Fruit fly (Drosophila melanogaster) whole organism, embryonic: ENCODE measurements around the gene PGRP-LF.
A peak's percentile ranks its signal among the peaks of the same experiment; 100 is the strongest.

Experiments used
- CG10147 ChIP-seq: fragments of 200-800 bp; sonication (Bioruptor generic); optimal IDR thresholded peaks from 2 replicates; lab custom pipeline; 2019; ENCODE audit warnings: missing biosample characterization, mild to moderate bottlenecking, missing genetic modification characterization, moderate library complexity
- CG10209 ChIP-seq: fragments of 200-800 bp; sonication (Bioruptor generic); optimal IDR thresholded peaks from 3 replicates; lab custom pipeline; 2017; ENCODE audit warnings: missing biosample characterization, mild to moderate bottlenecking, missing genetic modification characterization, missing genetic modification reagents
- CG10431 ChIP-seq: fragments of 200-800 bp; sonication (Bioruptor generic); optimal IDR thresholded peaks from 3 replicates; lab custom pipeline; 2018; ENCODE audit warnings: missing biosample characterization, mild to moderate bottlenecking, missing genetic modification characterization
- CG13296 ChIP-seq: fragments of 200-800 bp; sonication (Bioruptor generic); optimal IDR thresholded peaks from 3 replicates; lab custom pipeline; 2018; ENCODE audit warnings: missing biosample characterization, mild to moderate bottlenecking, missing genetic modification characterization
- CG13624 ChIP-seq: fragments of 200-800 bp; sonication (Bioruptor generic); optimal IDR thresholded peaks from 2 replicates; lab custom pipeline; 2016; ENCODE audit warnings: missing biosample characterization, missing genetic modification characterization
- CG13894 ChIP-seq: fragments of 200-800 bp; sonication (Bioruptor generic); optimal IDR thresholded peaks from 3 replicates; lab custom pipeline; 2018; ENCODE audit warnings: missing biosample characterization, mild to moderate bottlenecking, missing genetic modification characterization, moderate library complexity
- CG14050 ChIP-seq: fragments of 200-800 bp; sonication (Bioruptor generic); IDR thresholded peaks from 3 replicates; pipeline ENCODE4 v1.3.6; 2022; ENCODE audit warnings: missing biosample characterization, missing genetic modification characterization
- CG14441 ChIP-seq: fragments of 200-800 bp; sonication (Bioruptor generic); IDR thresholded peaks from 2 replicates; pipeline ENCODE4 v1.3.6; 2022; ENCODE audit warnings: missing biosample characterization, missing genetic modification characterization
- CG15073 ChIP-seq: fragments of 200-800 bp; sonication (Bioruptor generic); optimal IDR thresholded peaks from 2 replicates; lab custom pipeline; 2016; ENCODE audit warnings: missing biosample characterization, missing genetic modification characterization
- CG15601 ChIP-seq: fragments of 200-800 bp; sonication (Bioruptor generic); optimal IDR thresholded peaks from 3 replicates; lab custom pipeline; 2019; ENCODE audit warnings: missing biosample characterization, mild to moderate bottlenecking, missing genetic modification characterization, moderate library complexity
- CG1602 ChIP-seq: fragments of 200-800 bp; sonication (Bioruptor generic); optimal IDR thresholded peaks from 3 replicates; lab custom pipeline; 2016; ENCODE audit warnings: missing biosample characterization, missing genetic modification characterization
- CG17361 ChIP-seq: fragments of 200-800 bp; sonication (Bioruptor generic); IDR thresholded peaks from 3 replicates; pipeline ENCODE4 v1.3.6; 2022; ENCODE audit warnings: missing biosample characterization, missing genetic modification characterization
- CG17802 ChIP-seq: fragments of 200-800 bp; sonication (Bioruptor generic); optimal IDR thresholded peaks from 2 replicates; lab custom pipeline; 2018; ENCODE audit warnings: missing biosample characterization, mild to moderate bottlenecking, missing genetic modification characterization, moderate library complexity
- CG2120 ChIP-seq: fragments of 200-800 bp; sonication (Bioruptor generic); optimal IDR thresholded peaks from 3 replicates; lab custom pipeline; 2016; ENCODE audit warnings: missing biosample characterization, missing genetic modification characterization
- CG2712 ChIP-seq: fragments of 200-800 bp; optimal IDR thresholded peaks from 3 replicates; lab custom pipeline; 2019; ENCODE audit warnings: missing biosample characterization, mild to moderate bottlenecking, missing genetic modification characterization, moderate library complexity
- CG30020 ChIP-seq: fragments of 200-800 bp; optimal IDR thresholded peaks from 2 replicates; lab custom pipeline; 2019; ENCODE audit warnings: missing biosample characterization, mild to moderate bottlenecking, missing genetic modification characterization, moderate library complexity
- CG3065 ChIP-seq: fragments of 200-800 bp; sonication (Bioruptor generic); optimal IDR thresholded peaks from 2 replicates; lab custom pipeline; 2016; ENCODE audit warnings: missing biosample characterization, missing genetic modification characterization
- CG32767 ChIP-seq: fragments of 200-800 bp; sonication (Bioruptor generic); IDR thresholded peaks from 2 replicates; pipeline ENCODE4 v1.3.6; 2022; ENCODE audit warnings: missing biosample characterization, missing genetic modification characterization
- CG34376 ChIP-seq: fragments of 200-800 bp; sonication (Bioruptor generic); optimal IDR thresholded peaks from 2 replicates; lab custom pipeline; 2018; ENCODE audit warnings: missing biosample characterization, mild to moderate bottlenecking, missing genetic modification characterization
- CG3847 ChIP-seq: fragments of 200-800 bp; sonication (Bioruptor generic); IDR thresholded peaks from 2 replicates; pipeline ENCODE4 v1.3.6; 2022; ENCODE audit warnings: missing biosample characterization, missing genetic modification characterization
- CG6654 ChIP-seq: fragments of 200-800 bp; sonication (Bioruptor generic); optimal IDR thresholded peaks from 2 replicates; lab custom pipeline; 2017; ENCODE audit warnings: missing biosample characterization, mild to moderate bottlenecking, missing genetic modification characterization
- CTCF ChIP-seq: fragments of 200-800 bp; sonication (Bioruptor generic); optimal IDR thresholded peaks from 2 replicates; lab custom pipeline; 2017; ENCODE audit warnings: missing biosample characterization, mild to moderate bottlenecking, missing genetic modification characterization, moderate library complexity
- Dek ChIP-seq: fragments of 200-800 bp; sonication (Bioruptor generic); optimal IDR thresholded peaks from 3 replicates; lab custom pipeline; 2019; ENCODE audit warnings: missing biosample characterization, mild to moderate bottlenecking, missing genetic modification characterization, moderate library complexity
- E2f1 ChIP-seq: fragments of 200-800 bp; sonication (Bioruptor generic); IDR thresholded peaks from 2 replicates; pipeline ENCODE4 v1.3.6; 2022; ENCODE audit warnings: missing biosample characterization, missing genetic modification characterization
- Eip74EF ChIP-seq, 2 experiments: fragments of 200-800 bp in 1 of 2; fragments of >200 bp in 1 of 2; sonication (Bioruptor generic) in 1 of 2; optimal IDR thresholded peaks; 2 replicates each; lab custom pipeline; 2017 to 2019; ENCODE audit warnings: missing biosample characterization in 2 of 2, missing genetic modification characterization in 2 of 2, mild to moderate bottlenecking in 1 of 2, moderate library complexity in 1 of 2
- HLH54F ChIP-seq: fragments of 200-800 bp; sonication (Bioruptor generic); optimal IDR thresholded peaks from 3 replicates; lab custom pipeline; 2016; ENCODE audit warnings: missing biosample characterization, missing genetic modification characterization
- NfI ChIP-seq: fragments of 200-800 bp; sonication (Bioruptor generic); optimal IDR thresholded peaks from 3 replicates; lab custom pipeline; 2018; ENCODE audit warnings: missing biosample characterization, mild to moderate bottlenecking, missing genetic modification characterization, moderate library complexity
- Oli ChIP-seq: fragments of 200-800 bp; sonication (Bioruptor generic); optimal IDR thresholded peaks from 2 replicates; lab custom pipeline; 2018; ENCODE audit warnings: missing biosample characterization, mild to moderate bottlenecking, missing genetic modification characterization, moderate library complexity
- Opbp ChIP-seq: fragments of 200-800 bp; sonication (Bioruptor generic); IDR thresholded peaks from 3 replicates; pipeline ENCODE4 v1.3.6; 2022; ENCODE audit warnings: missing biosample characterization, missing genetic modification characterization; ENCODE audit not compliant: partially characterized antibody
- cas ChIP-seq: fragments of 200-800 bp; sonication (Bioruptor generic); IDR thresholded peaks from 2 replicates; pipeline ENCODE4 v1.3.6; 2022; ENCODE audit warnings: missing biosample characterization, missing genetic modification characterization
- crol ChIP-seq: fragments of 200-800 bp; sonication (Bioruptor generic); IDR thresholded peaks from 2 replicates; pipeline ENCODE4 v1.3.6; 2022; ENCODE audit warnings: missing biosample characterization, missing genetic modification characterization
- ind ChIP-seq: fragments of 200-800 bp; sonication (Bioruptor generic); optimal IDR thresholded peaks from 3 replicates; lab custom pipeline; 2016; ENCODE audit warnings: missing biosample characterization, missing genetic modification characterization
- kni ChIP-seq: fragments of 200-800 bp; sonication (Bioruptor generic); optimal IDR thresholded peaks from 3 replicates; lab custom pipeline; 2017; ENCODE audit warnings: mild to moderate bottlenecking, missing biosample characterization, missing genetic modification reagents, missing genetic modification characterization
- p53 ChIP-seq: fragments of 200-800 bp; sonication (Bioruptor generic); optimal IDR thresholded peaks from 2 replicates; lab custom pipeline; 2016; ENCODE audit warnings: missing biosample characterization, missing genetic modification characterization
- sob ChIP-seq: fragments of 200-800 bp; sonication (Bioruptor generic); IDR thresholded peaks from 2 replicates; pipeline ENCODE4 v1.3.6; 2022; ENCODE audit warnings: missing biosample characterization, missing genetic modification characterization
- sug ChIP-seq: fragments of 200-800 bp; optimal IDR thresholded peaks from 2 replicates; lab custom pipeline; 2019; ENCODE audit warnings: missing biosample characterization, mild to moderate bottlenecking, missing genetic modification characterization, moderate library complexity
- unpg ChIP-seq: fragments of 200-800 bp; sonication (Bioruptor generic); optimal IDR thresholded peaks from 3 replicates; lab custom pipeline; 2018; ENCODE audit warnings: missing biosample characterization, mild to moderate bottlenecking, missing genetic modification characterization, moderate library complexity
- wek ChIP-seq: fragments of 200-800 bp; sonication (Bioruptor generic); optimal IDR thresholded peaks from 3 replicates; lab custom pipeline; 2018; ENCODE audit warnings: missing biosample characterization, mild to moderate bottlenecking, missing genetic modification characterization, moderate library complexity
- zen2 ChIP-seq: fragments of 200-800 bp; sonication (Bioruptor generic); IDR thresholded peaks from 3 replicates; pipeline ENCODE4 v1.3.6; 2022; ENCODE audit warnings: missing biosample characterization, missing genetic modification characterization; ENCODE audit not compliant: partially characterized antibody

PGRP-LF gene

DNA sequence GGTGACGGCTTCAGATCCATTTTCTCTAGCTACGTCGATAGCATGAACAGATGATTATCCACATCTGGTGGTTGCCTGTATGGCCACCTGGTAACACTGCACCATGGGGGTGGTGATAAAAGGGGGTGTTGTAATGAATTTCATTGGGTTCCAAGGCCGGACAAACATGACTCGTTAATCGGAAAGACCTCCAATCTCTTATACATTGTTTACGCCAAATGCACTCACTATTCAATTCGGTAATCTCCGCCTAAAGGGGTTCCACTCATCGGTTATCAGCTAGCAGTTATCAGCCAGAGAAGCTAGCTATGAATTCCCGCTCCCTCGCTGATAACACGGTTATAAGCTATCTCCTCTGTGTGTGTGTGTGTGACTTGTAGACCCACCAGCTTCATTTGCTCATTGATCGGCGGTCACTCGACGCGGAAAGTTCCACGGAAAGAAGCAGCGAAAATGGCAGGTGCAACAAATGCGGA lies 10.8 kb downstream of the PGRP-LF start, which contains the start of gene Pdxk (continued):
- TF ChIP-seq Eip74EF (GFP tag; optimal IDR thresholded peaks at IDR 0.05; lab: Kevin White, UChicago), result no peak
- no peak for TF ChIP-seq CG13624 (GFP tag; lab: Kevin White, UChicago)
- no peak for TF ChIP-seq Oli (tag; lab: Kevin White, UChicago)
- no peak for TF ChIP-seq CG30020 (tag; lab: Kevin White, UChicago)
- peak; percentile 10; the same call in 1 of the 2 replicates for TF ChIP-seq E2f1 (GFP tag; lab: Robert Waterston, UW)
- TF ChIP-seq CG6654 (GFP tag; lab: Kevin White, UChicago), result no peak
- TF ChIP-seq sob (GFP tag; lab: Robert Waterston, UW), result peak; percentile 38; the same call in 1 of the 2 replicates
- TF ChIP-seq CG10431 (GFP tag; lab: Kevin White, UChicago), result no peak
- no peak for TF ChIP-seq CG17361 (GFP tag; lab: Robert Waterston, UW)
- no peak for TF ChIP-seq NfI (GFP tag; lab: Kevin White, UChicago)
- no peak for TF ChIP-seq CG17802 (tag; lab: Kevin White, UChicago)
- TF ChIP-seq CG3847 (GFP tag; lab: Robert Waterston, UW), result no peak
- no peak for TF ChIP-seq zen2 (GFP tag; lab: Robert Waterston, UW)
- no peak for TF ChIP-seq CG15601 (tag; lab: Kevin White, UChicago)
- TF ChIP-seq Opbp, result no peak
- TF ChIP-seq crol (GFP tag; lab: Robert Waterston, UW), result peak; percentile 78
- TF ChIP-seq CG1602 (GFP tag; lab: Kevin White, UChicago), result no peak
- TF ChIP-seq kni (GFP tag; lab: Kevin White, UChicago), result peak; percentile 44
- no peak for TF ChIP-seq CG32767
- TF ChIP-seq CG2120, result peak; percentile 30
- TF ChIP-seq Dek (tag; lab: Kevin White, UChicago), result no peak
- TF ChIP-seq CG2712 (tag; lab: Kevin White, UChicago), result peak; percentile 10
- no peak for TF ChIP-seq CTCF (GFP tag; lab: Kevin White, UChicago)

DNA sequence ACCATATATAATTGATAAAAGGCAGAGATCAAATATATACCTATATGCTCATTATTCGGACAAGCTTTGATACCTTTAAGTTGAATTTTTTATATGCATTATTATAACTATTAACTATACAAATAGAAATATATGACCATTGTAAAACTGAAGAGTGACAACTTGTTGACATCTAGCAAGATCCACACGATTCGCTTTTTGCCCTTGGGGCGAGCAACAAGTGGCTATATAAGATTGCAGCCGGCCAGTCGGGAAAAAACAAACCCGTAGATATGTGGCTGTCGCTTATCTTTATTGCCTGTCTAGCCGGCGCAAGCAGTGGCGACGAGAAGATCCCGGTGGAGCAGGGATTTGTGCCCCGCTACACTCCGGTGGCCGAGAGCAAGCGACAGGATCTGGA lies 12.5 kb downstream of the PGRP-LF start, which contains the start of gene CG34456:
CG34456 (plus strand) TSS at position 215 of the 400 bp plus-strand sequence.
- no peak for TF ChIP-seq CG14050 (GFP tag; lab: Robert Waterston, UW)
- peak; percentile 26 for TF ChIP-seq CG13296 (GFP tag; lab: Kevin White, UChicago)
- TF ChIP-seq CG14441 (GFP tag; lab: Robert Waterston, UW), result no peak
- TF ChIP-seq sug, result peak; percentile 9
- no peak for TF ChIP-seq CG15073 (GFP tag; lab: Kevin White, UChicago)
- TF ChIP-seq CG30020 (tag; lab: Kevin White, UChicago), result no peak
- TF ChIP-seq unpg (GFP tag; lab: Kevin White, UChicago), result no peak
- no peak for TF ChIP-seq p53 (GFP tag; lab: Kevin White, UChicago)
- no peak for TF ChIP-seq ind (GFP tag; lab: Kevin White, UChicago)
- no peak for TF ChIP-seq HLH54F (GFP tag; lab: Kevin White, UChicago)
- peak; percentile 25 for TF ChIP-seq CG34376
- TF ChIP-seq wek (GFP tag; lab: Kevin White, UChicago), result no peak
- TF ChIP-seq CG10209 (GFP tag; lab: Kevin White, UChicago), result no peak
- no peak for TF ChIP-seq CG10147 (GFP tag; lab: Kevin White, UChicago)
- no peak for TF ChIP-seq CG3065 (GFP tag; lab: Kevin White, UChicago)
- TF ChIP-seq CG13894 (tag; lab: Kevin White, UChicago), result peak; percentile 2
- no peak for TF ChIP-seq cas (GFP tag; lab: Robert Waterston, UW)
- TF ChIP-seq, all 482 proteins: peak for 4
